Worm (Caenorhabditis elegans): ENCODE data around the gene C04G6.6.

DNA sequence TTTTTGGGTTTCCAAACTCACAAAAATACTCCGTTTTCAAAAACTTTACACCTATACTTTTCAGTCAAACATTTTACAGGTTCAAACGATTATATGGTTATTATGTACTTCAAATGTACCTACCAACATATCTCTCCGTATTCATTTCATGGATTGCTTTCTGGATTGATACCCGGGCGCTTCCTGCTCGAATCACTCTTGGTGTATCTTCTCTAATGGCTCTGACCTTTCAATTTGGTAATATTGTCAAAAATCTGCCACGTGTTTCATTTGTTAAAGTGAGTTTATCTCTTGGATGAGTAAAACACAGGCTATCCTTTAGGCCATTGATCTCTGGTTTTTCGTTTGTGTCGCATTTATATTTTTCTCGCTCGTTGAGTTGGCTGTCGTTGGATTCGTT is 32.3 kb upstream of the C04G6.6 start:
- TF ChIP-seq ceh-39 (tag; optimal IDR thresholded peaks at IDR 0.05) (no peak), unc-39 (tag; optimal IDR thresholded peaks at IDR 0.05) (no peak), nhr-237 (tag; optimal IDR thresholded peaks at IDR 0.05) (no peak), unc-62 (GFP tag; optimal IDR thresholded peaks at IDR 0.05) (no peak), elt-1 (tag; optimal IDR thresholded peaks at IDR 0.05; ENCODE audit: borderline replicate concordance, insufficient read depth) (no peak), ztf-11 (tag; optimal IDR thresholded peaks at IDR 0.05) (no peak), mab-5 (tag; optimal IDR thresholded peaks at IDR 0.05) (no peak), lsy-2 (tag; optimal IDR thresholded peaks at IDR 0.05) (no peak)

All from whole organism, mixed stage, embryonic.